Worm (Caenorhabditis elegans) whole organism, early embryonic: ENCODE results near the gene T04H1.12.

Experiments
- tbx-11 ChIP-seq: fragments of 200-800 bp; sonication (Bioruptor generic); IDR thresholded peaks from 2 replicates; pipeline ENCODE4 v1.3.6; 2022; ENCODE audit warnings: missing genetic modification characterization, missing compliant biosample characterization
- tra-4 ChIP-seq: sonication (generic microtip); optimal IDR thresholded peaks from 2 replicates; lab custom pipeline; 2017; ENCODE audit warnings: missing genetic modification characterization, missing compliant biosample characterization

- TF ChIP-seq tbx-11 (GFP tag; lab: Robert Waterston, UW) (no peak), tra-4 (tag; lab: Kevin White, UChicago) (no peak)
These were observed 44.7 kb downstream of the T04H1.12 start for ce11 chrV:12300166-12300565.
